Worm (Caenorhabditis elegans): Measurements from ENCODE around the gene prde-1.

ce11 chrV:15533096-15533495 lies 4.9 kb upstream of the prde-1 start, which contains the start of gene F21A3.11:
- TF ChIP-seq ama-1 (optimal IDR thresholded peaks at IDR 0.05) (no peak), nhr-76 (tag; optimal IDR thresholded peaks at IDR 0.05) (no peak), nhr-237 (tag; optimal IDR thresholded peaks at IDR 0.05) (no peak), pqm-1 (tag; optimal IDR thresholded peaks at IDR 0.05) (peak; percentile 40), egl-27 (tag; optimal IDR thresholded peaks at IDR 0.05) (no peak), snpc-4 (tag; optimal IDR thresholded peaks at IDR 0.05) (no peak), nhr-48 (tag; optimal IDR thresholded peaks at IDR 0.05) (no peak), nhr-28 (tag; optimal IDR thresholded peaks at IDR 0.05) (no peak), lin-38 (GFP tag; IDR thresholded peaks at IDR 0.05) (no peak), Y5F2A.4 (GFP tag; optimal IDR thresholded peaks at IDR 0.05) (no peak)
